Worm (Caenorhabditis elegans): ENCODE measurements around the gene F53G2.2.

F53G2.2 gene

DNA sequence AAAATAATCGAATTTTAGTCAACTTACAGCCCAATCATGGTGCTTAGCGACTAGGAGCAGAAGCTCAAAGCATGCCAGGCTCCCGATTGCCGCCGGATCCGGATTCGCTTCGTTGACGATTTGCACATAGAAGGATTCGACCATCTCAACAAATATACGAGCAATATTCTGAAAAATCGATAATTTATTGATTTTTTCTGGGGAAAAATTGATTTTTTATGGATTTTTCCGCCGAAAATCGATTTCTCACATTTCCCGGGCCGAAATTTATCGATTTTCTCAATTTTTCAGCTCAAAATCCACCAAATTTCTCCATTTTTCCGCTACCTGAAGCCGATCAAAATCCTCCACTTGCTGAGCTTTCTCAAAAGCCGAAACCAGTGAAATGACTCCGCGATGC, 12.8 kb upstream of the F53G2.2 start:
- TF ChIP-seq scrt-1 (GFP tag; IDR thresholded peaks at IDR 0.05), result no peak
- no peak for TF ChIP-seq tbx-37 (GFP tag; conservative IDR thresholded peaks at IDR 0.05)
- no peak for TF ChIP-seq ets-7 (tag; optimal IDR thresholded peaks at IDR 0.05)
- TF ChIP-seq tbx-11 (GFP tag; IDR thresholded peaks at IDR 0.05), result no peak
- TF ChIP-seq hmbx-1 (tag; optimal IDR thresholded peaks at IDR 0.05), result no peak
- TF ChIP-seq B0310.2 (tag; optimal IDR thresholded peaks at IDR 0.05), result no peak
- no peak for TF ChIP-seq hnd-1 (tag; optimal IDR thresholded peaks at IDR 0.05)
- no peak for TF ChIP-seq ama-1 (optimal IDR thresholded peaks at IDR 0.05)
- no peak for TF ChIP-seq ceh-36 (tag; optimal IDR thresholded peaks at IDR 0.05)
- TF ChIP-seq tra-4 (tag; optimal IDR thresholded peaks at IDR 0.05), result no peak
- no peak for TF ChIP-seq ceh-13 (GFP tag; optimal IDR thresholded peaks at IDR 0.05)
- TF ChIP-seq F13C5.2 (tag; optimal IDR thresholded peaks at IDR 0.05), result no peak
- TF ChIP-seq aly-1 (tag; optimal IDR thresholded peaks at IDR 0.05), result no peak
- TF ChIP-seq hmg-4 (GFP tag; optimal IDR thresholded peaks at IDR 0.05), result no peak
- no peak for TF ChIP-seq flt-1 (GFP tag; IDR thresholded peaks at IDR 0.05)
- no peak for TF ChIP-seq pes-1 (GFP tag; IDR thresholded peaks at IDR 0.05)
- TF ChIP-seq sea-1 (GFP tag; conservative IDR thresholded peaks at IDR 0.05), result no peak

DNA sequence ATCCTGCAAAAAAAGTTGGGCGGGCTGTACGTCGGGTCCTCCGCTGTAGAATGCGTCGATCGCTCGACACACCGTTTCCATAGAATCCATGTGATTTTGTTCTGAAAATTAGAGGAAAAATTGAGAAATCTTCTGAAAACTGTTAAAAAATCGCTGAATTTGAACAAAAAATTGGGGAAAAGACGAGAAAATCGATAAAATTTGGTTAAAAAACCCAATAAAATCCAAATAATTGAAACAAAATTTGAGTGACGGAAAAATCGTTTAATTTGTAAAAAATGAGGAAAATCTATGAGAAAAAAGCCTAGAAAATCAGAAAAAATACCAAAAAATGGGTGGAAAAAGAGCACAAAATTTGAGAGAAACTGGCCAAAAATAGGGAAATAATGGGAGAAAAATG, 8.5 kb upstream of the F53G2.2 start, which contains the start of gene tsr-1:
Gene tsr-1, minus strand, starts transcription at position 101 of the 400 bp plus-strand sequence.
- no peak for TF ChIP-seq ets-7 (tag; optimal IDR thresholded peaks at IDR 0.05)

DNA sequence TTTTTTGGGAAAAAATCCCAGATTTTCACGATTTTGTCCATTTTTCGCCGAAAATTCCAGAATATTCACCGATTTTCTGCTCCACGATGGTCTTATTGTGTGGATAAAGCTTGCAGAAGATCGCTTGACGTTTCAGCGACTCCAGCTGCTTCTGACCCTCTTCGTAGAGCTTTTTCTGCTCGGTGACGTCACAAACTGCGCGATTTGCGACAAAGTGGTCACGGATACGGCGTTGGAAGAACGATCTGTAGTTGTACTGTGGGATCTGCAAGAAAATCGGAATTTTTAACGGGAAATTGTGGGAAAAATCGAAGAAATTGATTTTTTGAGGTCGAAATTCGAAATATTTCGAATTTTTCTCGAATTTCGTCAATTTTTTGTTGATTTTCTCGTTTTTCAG, 3.2 kb upstream of the F53G2.2 start, which contains the start of gene mnat-1:
Gene mnat-1, minus strand, starts transcription at position 101 of the 400 bp plus-strand sequence.
- TF ChIP-seq ceh-13 (GFP tag; optimal IDR thresholded peaks at IDR 0.05) (no peak), ets-7 (tag; optimal IDR thresholded peaks at IDR 0.05) (no peak), hmg-4 (GFP tag; optimal IDR thresholded peaks at IDR 0.05) (no peak), flt-1 (GFP tag; IDR thresholded peaks at IDR 0.05) (no peak), hnd-1 (tag; optimal IDR thresholded peaks at IDR 0.05) (no peak), sea-1 (GFP tag; conservative IDR thresholded peaks at IDR 0.05) (no peak)

DNA sequence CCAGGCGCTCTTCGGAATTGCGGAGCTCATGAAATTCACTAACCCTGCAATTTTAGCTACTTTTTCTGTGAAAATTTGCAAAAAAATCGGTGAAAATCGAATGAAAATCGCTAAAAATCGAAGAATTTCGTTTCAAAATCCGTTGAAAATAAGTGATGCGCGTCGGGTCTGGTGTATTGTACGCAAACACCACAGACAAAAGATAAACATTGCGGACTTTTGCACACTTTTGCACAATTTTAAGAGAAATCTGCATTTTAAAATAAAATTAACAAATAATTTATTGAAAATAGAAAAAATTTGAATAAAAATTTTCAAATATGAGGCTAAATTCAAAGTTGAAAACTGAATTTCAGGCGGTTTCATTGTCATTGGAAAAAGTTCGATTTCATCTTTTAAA, 2.7 kb upstream of the F53G2.2 start, which contains the start of gene F53G2.12:
Gene F53G2.12, minus strand, starts transcription at position 44 of the 400 bp plus-strand sequence.
- no peak for TF ChIP-seq hmg-4 (GFP tag; optimal IDR thresholded peaks at IDR 0.05)
- TF ChIP-seq ceh-13 (GFP tag; optimal IDR thresholded peaks at IDR 0.05), result no peak
- no peak for TF ChIP-seq ama-1 (optimal IDR thresholded peaks at IDR 0.05)
- no peak for TF ChIP-seq hnd-1 (tag; optimal IDR thresholded peaks at IDR 0.05)
- TF ChIP-seq F13C5.2 (tag; optimal IDR thresholded peaks at IDR 0.05), result no peak
- TF ChIP-seq pes-1 (GFP tag; IDR thresholded peaks at IDR 0.05), result no peak
- no peak for TF ChIP-seq sea-1 (GFP tag; conservative IDR thresholded peaks at IDR 0.05)
- no peak for TF ChIP-seq ceh-36 (tag; optimal IDR thresholded peaks at IDR 0.05)
- no peak for TF ChIP-seq tbx-37 (GFP tag; conservative IDR thresholded peaks at IDR 0.05)
- no peak for TF ChIP-seq tra-4 (tag; optimal IDR thresholded peaks at IDR 0.05)
- no peak for TF ChIP-seq B0310.2 (tag; optimal IDR thresholded peaks at IDR 0.05)

DNA sequence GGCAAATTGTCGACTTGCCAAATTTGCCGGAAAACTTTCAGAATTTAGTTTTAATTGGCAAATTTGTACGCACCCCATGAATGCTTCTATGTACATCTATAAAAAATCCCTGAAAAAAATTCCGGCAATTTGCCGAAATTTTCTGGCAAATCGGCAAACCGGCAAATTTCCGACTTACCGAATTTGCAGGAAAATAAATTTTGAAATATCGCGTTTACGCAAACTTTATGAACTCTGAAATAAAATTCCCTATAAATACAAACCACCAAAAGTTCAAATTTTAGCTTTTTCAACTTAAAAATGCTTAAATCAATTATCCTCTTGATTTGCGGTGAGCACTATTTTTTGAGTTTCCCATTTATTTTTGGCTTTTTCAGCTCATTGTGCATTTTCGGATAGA, 1.6 kb upstream of the F53G2.2 start, which contains the start of gene F53G2.3:
Gene F53G2.3, plus strand, starts transcription at position 301 of the 400 bp plus-strand sequence.
- TF ChIP-seq hmg-4 (GFP tag; optimal IDR thresholded peaks at IDR 0.05) (no peak), pes-1 (GFP tag; IDR thresholded peaks at IDR 0.05) (no peak), ceh-13 (GFP tag; optimal IDR thresholded peaks at IDR 0.05) (no peak), aly-1 (tag; optimal IDR thresholded peaks at IDR 0.05) (no peak), ets-7 (tag; optimal IDR thresholded peaks at IDR 0.05) (no peak), scrt-1 (GFP tag; IDR thresholded peaks at IDR 0.05) (no peak), B0310.2 (tag; optimal IDR thresholded peaks at IDR 0.05) (no peak), tra-4 (tag; optimal IDR thresholded peaks at IDR 0.05) (no peak), hmbx-1 (tag; optimal IDR thresholded peaks at IDR 0.05) (no peak), ama-1 (optimal IDR thresholded peaks at IDR 0.05) (no peak), tbx-37 (GFP tag; conservative IDR thresholded peaks at IDR 0.05) (no peak), sea-1 (GFP tag; conservative IDR thresholded peaks at IDR 0.05) (no peak)

DNA sequence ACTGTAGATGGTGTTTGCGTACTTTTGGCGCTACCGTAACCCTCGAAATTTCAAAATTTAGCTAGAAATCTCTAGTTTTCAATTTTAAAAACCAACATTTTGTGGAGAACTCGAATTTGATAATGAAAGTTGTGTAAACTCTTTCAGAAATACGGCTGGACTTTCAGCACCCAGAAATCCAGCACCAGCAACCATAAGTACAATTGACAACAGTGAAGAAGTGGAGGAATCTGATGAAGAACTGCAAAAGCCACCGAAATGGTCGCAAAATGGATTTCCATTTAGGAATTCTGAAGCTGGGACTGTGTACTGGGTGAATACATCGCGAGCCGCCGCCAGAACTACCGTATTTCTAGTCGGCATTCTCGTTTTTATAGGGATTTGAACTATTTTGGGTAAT, 1.8 kb downstream of the F53G2.2 start, which contains the start of gene F53G2.13:
Gene F53G2.13, plus strand, starts transcription at position 301 of the 400 bp plus-strand sequence.
- no peak for TF ChIP-seq scrt-1 (GFP tag; IDR thresholded peaks at IDR 0.05)
- no peak for TF ChIP-seq tra-4 (tag; optimal IDR thresholded peaks at IDR 0.05)
- no peak for TF ChIP-seq ets-7 (tag; optimal IDR thresholded peaks at IDR 0.05)
- TF ChIP-seq hmg-4 (GFP tag; optimal IDR thresholded peaks at IDR 0.05), result no peak
- TF ChIP-seq ceh-13 (GFP tag; optimal IDR thresholded peaks at IDR 0.05), result no peak
- TF ChIP-seq B0310.2 (tag; optimal IDR thresholded peaks at IDR 0.05), result no peak
- no peak for TF ChIP-seq sea-1 (GFP tag; conservative IDR thresholded peaks at IDR 0.05)
- no peak for TF ChIP-seq hmbx-1 (tag; optimal IDR thresholded peaks at IDR 0.05)
- TF ChIP-seq hnd-1 (tag; optimal IDR thresholded peaks at IDR 0.05), result no peak
- TF ChIP-seq tbx-37 (GFP tag; conservative IDR thresholded peaks at IDR 0.05), result no peak
- TF ChIP-seq aly-1 (tag; optimal IDR thresholded peaks at IDR 0.05), result no peak
- TF ChIP-seq pes-1 (GFP tag; IDR thresholded peaks at IDR 0.05), result no peak
- TF ChIP-seq flt-1 (GFP tag; IDR thresholded peaks at IDR 0.05), result no peak
- no peak for TF ChIP-seq F13C5.2 (tag; optimal IDR thresholded peaks at IDR 0.05)
- no peak for TF ChIP-seq ama-1 (optimal IDR thresholded peaks at IDR 0.05)
- no peak for TF ChIP-seq tbx-11 (GFP tag; IDR thresholded peaks at IDR 0.05)
- no peak for TF ChIP-seq ceh-36 (tag; optimal IDR thresholded peaks at IDR 0.05)

DNA sequence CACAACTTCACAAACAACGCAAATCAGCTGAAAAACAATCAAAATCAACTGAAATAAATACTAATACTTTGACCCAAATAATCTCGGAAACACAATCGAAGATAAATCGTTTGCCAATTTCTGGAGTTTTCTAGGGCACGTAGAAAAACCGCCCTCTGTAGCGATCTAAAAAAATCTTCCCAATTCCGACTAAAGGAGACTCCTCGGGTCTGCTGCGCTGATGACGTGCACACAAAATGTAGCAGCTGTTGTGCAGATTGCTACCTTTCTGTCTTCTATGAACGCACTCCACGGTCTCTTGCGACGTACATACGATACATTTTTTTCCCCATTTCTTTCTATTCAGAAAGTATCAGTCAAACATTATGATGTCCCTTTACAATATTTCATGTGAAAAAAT, 6.7 kb downstream of the F53G2.2 start, which contains the start of gene F53G2.1:
Gene F53G2.1, plus strand, starts transcription at position 301 of the 400 bp plus-strand sequence.
- TF ChIP-seq hmg-4 (GFP tag; optimal IDR thresholded peaks at IDR 0.05), result no peak
- no peak for TF ChIP-seq flt-1 (GFP tag; IDR thresholded peaks at IDR 0.05)
- no peak for TF ChIP-seq hmbx-1 (tag; optimal IDR thresholded peaks at IDR 0.05)
- no peak for TF ChIP-seq ceh-13 (GFP tag; optimal IDR thresholded peaks at IDR 0.05)
- TF ChIP-seq hnd-1 (tag; optimal IDR thresholded peaks at IDR 0.05), result no peak
- no peak for TF ChIP-seq ceh-36 (tag; optimal IDR thresholded peaks at IDR 0.05)
- no peak for TF ChIP-seq B0310.2 (tag; optimal IDR thresholded peaks at IDR 0.05)
